Fruit fly (Drosophila melanogaster) whole organism, adult: ENCODE data around the gene nmd.

Source experiments
- CG11617 ChIP-seq: fragments of 200-800 bp; sonication (Bioruptor generic); optimal IDR thresholded peaks from 2 replicates; lab custom pipeline; 2017; ENCODE audit warnings: mild to moderate bottlenecking, missing biosample characterization, missing genetic modification reagents, missing genetic modification characterization
- CG12768 ChIP-seq: fragments of 200-800 bp; sonication (Bioruptor generic); optimal IDR thresholded peaks from 2 replicates; lab custom pipeline; 2017; ENCODE audit warnings: missing biosample characterization, missing genetic modification characterization, mild to moderate bottlenecking, moderate library complexity, missing genetic modification reagents
- CG14711 ChIP-seq: fragments of 200-800 bp; sonication (Bioruptor generic); optimal IDR thresholded peaks from 2 replicates; lab custom pipeline; 2018; ENCODE audit warnings: missing biosample characterization, mild to moderate bottlenecking, missing genetic modification characterization, moderate library complexity
- CG1620 ChIP-seq: fragments of 200-800 bp; sonication (Bioruptor generic); optimal IDR thresholded peaks from 2 replicates; lab custom pipeline; 2016; ENCODE audit warnings: missing biosample characterization, missing genetic modification characterization
- CG33017 ChIP-seq: fragments of 200-800 bp; sonication (Bioruptor generic); optimal IDR thresholded peaks from 2 replicates; lab custom pipeline; 2018; ENCODE audit warnings: missing biosample characterization, mild to moderate bottlenecking, missing genetic modification characterization, moderate library complexity
- CG5204 ChIP-seq: fragments of 200-800 bp; sonication (Bioruptor generic); optimal IDR thresholded peaks from 2 replicates; lab custom pipeline; 2016; ENCODE audit warnings: missing biosample characterization, missing genetic modification characterization
- CG7045 ChIP-seq: fragments of 200-800 bp; sonication (Bioruptor generic); optimal IDR thresholded peaks from 2 replicates; lab custom pipeline; 2017; ENCODE audit warnings: missing biosample characterization, mild to moderate bottlenecking, missing genetic modification characterization
- CG7101 ChIP-seq: fragments of 200-800 bp; sonication (Bioruptor generic); optimal IDR thresholded peaks from 2 replicates; lab custom pipeline; 2018; ENCODE audit warnings: missing biosample characterization, mild to moderate bottlenecking, missing genetic modification characterization, moderate library complexity
- Clk ChIP-seq: fragments of 200-800 bp; sonication (Bioruptor generic); optimal IDR thresholded peaks from 2 replicates; lab custom pipeline; 2017; ENCODE audit warnings: missing biosample characterization, missing genetic modification characterization
- Crg-1 ChIP-seq: fragments of 200-800 bp; sonication (Bioruptor generic); optimal IDR thresholded peaks from 2 replicates; lab custom pipeline; 2016; ENCODE audit warnings: missing biosample characterization, missing genetic modification characterization
- Hr96 ChIP-seq: fragments of 200-800 bp; sonication (Bioruptor generic); optimal IDR thresholded peaks from 2 replicates; lab custom pipeline; 2016; ENCODE audit warnings: missing biosample characterization, missing genetic modification characterization
- Mnt ChIP-seq: fragments of 200-800 bp; sonication (Bioruptor generic); optimal IDR thresholded peaks from 2 replicates; lab custom pipeline; 2016; ENCODE audit warnings: missing biosample characterization, mild to moderate bottlenecking, missing genetic modification characterization
- bab1 ChIP-seq: fragments of 200-800 bp; sonication (Bioruptor generic); optimal IDR thresholded peaks from 3 replicates; lab custom pipeline; 2019; ENCODE audit warnings: missing biosample characterization, mild to moderate bottlenecking, missing genetic modification characterization, moderate library complexity
- cic ChIP-seq: fragments of 200-800 bp; sonication (Bioruptor generic); optimal IDR thresholded peaks from 2 replicates; lab custom pipeline; 2017; ENCODE audit warnings: missing biosample characterization, mild to moderate bottlenecking, missing genetic modification characterization, moderate library complexity
- cnc ChIP-seq, 2 experiments: fragments of >200 bp; optimal IDR thresholded peaks; 2 replicates each; lab custom pipeline; 2017
- kay ChIP-seq: fragments of 200-800 bp; sonication (Bioruptor generic); peaks from one replicate; lab custom pipeline; 2016; ENCODE audit warnings: missing biosample characterization, missing genetic modification characterization, borderline replicate concordance
- ovo ChIP-seq: fragments of 200-800 bp; sonication (Bioruptor generic); optimal IDR thresholded peaks from 2 replicates; lab custom pipeline; 2016; ENCODE audit warnings: missing biosample characterization, missing genetic modification characterization
- pad ChIP-seq: fragments of 200-800 bp; sonication (Bioruptor generic); optimal IDR thresholded peaks from 3 replicates; lab custom pipeline; 2017; ENCODE audit warnings: missing biosample characterization, missing genetic modification characterization, mild to moderate bottlenecking, moderate library complexity, missing genetic modification reagents
- tj ChIP-seq: fragments of 200-800 bp; sonication (Bioruptor generic); optimal IDR thresholded peaks from 3 replicates; lab custom pipeline; 2017; ENCODE audit warnings: missing biosample characterization, mild to moderate bottlenecking, missing genetic modification characterization, moderate library complexity
- toe ChIP-seq: fragments of 200-800 bp; sonication (Bioruptor generic); optimal IDR thresholded peaks from 2 replicates; lab custom pipeline; 2016; ENCODE audit warnings: missing biosample characterization, missing genetic modification characterization

The nmd gene

dm6 chr2L:10334854-10335277 lies 31.1 kb upstream of the nmd start:
- TF ChIP-seq CG7045 (GFP tag; lab: Kevin White, UChicago) (peak; percentile 62), Clk (GFP tag; lab: Kevin White, UChicago) (peak; percentile 59), CG7101 (tag; lab: Kevin White, UChicago) (peak; percentile 55), bab1 (GFP tag; lab: Kevin White, UChicago) (peak; percentile 62), Mnt (GFP tag; lab: Kevin White, UChicago) (peak; percentile 85), CG5204 (GFP tag; lab: Kevin White, UChicago) (no peak), toe (no peak), CG11617 (GFP tag; lab: Kevin White, UChicago) (peak; percentile 68), tj (GFP tag; lab: Kevin White, UChicago) (peak; percentile 73), CG33017 (peak; percentile 56), CG14711 (peak; percentile 43), pad (peak; percentile 44), CG1620 (GFP tag; lab: Kevin White, UChicago) (peak; percentile 28), Crg-1 (GFP tag; lab: Kevin White, UChicago) (peak; percentile 61), ovo (GFP tag; lab: Kevin White, UChicago) (peak; percentile 45), kay (GFP tag; lab: Kevin White, UChicago) (peak; percentile 98), CG12768 (GFP tag; lab: Kevin White, UChicago) (peak; percentile 85), Hr96 (GFP tag; lab: Kevin White, UChicago) (no peak), cic (GFP tag; lab: Kevin White, UChicago) (peak; percentile 87), cnc (optimal IDR thresholded peaks at IDR 0.05; lab: Kevin White, UChicago) (no peak)

- TF ChIP-seq CG5204 (GFP tag; lab: Kevin White, UChicago) (no peak), Clk (GFP tag; lab: Kevin White, UChicago) (no peak), CG33017 (no peak), CG1620 (GFP tag; lab: Kevin White, UChicago) (no peak), CG11617 (GFP tag; lab: Kevin White, UChicago) (no peak), CG7101 (tag; lab: Kevin White, UChicago) (no peak), Crg-1 (GFP tag; lab: Kevin White, UChicago) (no peak), cnc (optimal IDR thresholded peaks at IDR 0.05; lab: Kevin White, UChicago) (no peak), Mnt (GFP tag; lab: Kevin White, UChicago) (no peak), tj (GFP tag; lab: Kevin White, UChicago) (no peak), CG7045 (GFP tag; lab: Kevin White, UChicago) (no peak)
Observed at dm6 chr2L:10334213-10334612, 30.5 kb upstream of the nmd start.

- no peak for TF ChIP-seq CG11617 (GFP tag; lab: Kevin White, UChicago)
- no peak for TF ChIP-seq Crg-1 (GFP tag; lab: Kevin White, UChicago)
- no peak for TF ChIP-seq cnc (optimal IDR thresholded peaks at IDR 0.05; lab: Kevin White, UChicago)
- TF ChIP-seq CG1620 (GFP tag; lab: Kevin White, UChicago) = no peak
- TF ChIP-seq CG7045 (GFP tag; lab: Kevin White, UChicago) = no peak
- no peak for TF ChIP-seq CG14711
- TF ChIP-seq toe = no peak
- TF ChIP-seq bab1 (GFP tag; lab: Kevin White, UChicago) = peak; percentile 41
- TF ChIP-seq Mnt (GFP tag; lab: Kevin White, UChicago) = peak; percentile 23
- TF ChIP-seq pad = peak; percentile 38
- no peak for TF ChIP-seq tj (GFP tag; lab: Kevin White, UChicago)
- no peak for TF ChIP-seq CG5204 (GFP tag; lab: Kevin White, UChicago)
- TF ChIP-seq kay (GFP tag; lab: Kevin White, UChicago) = peak; percentile 98
- TF ChIP-seq CG12768 (GFP tag; lab: Kevin White, UChicago) = peak; percentile 15
- TF ChIP-seq ovo (GFP tag; lab: Kevin White, UChicago) = no peak
- peak; percentile 8 for TF ChIP-seq CG7101 (tag; lab: Kevin White, UChicago)
- peak; percentile 30 for TF ChIP-seq CG33017
- TF ChIP-seq Hr96 (GFP tag; lab: Kevin White, UChicago) = no peak
- no peak for TF ChIP-seq Clk (GFP tag; lab: Kevin White, UChicago)
- no peak for TF ChIP-seq cic (GFP tag; lab: Kevin White, UChicago)
Observed at dm6 chr2L:10333091-10333991, 29.6 kb upstream of the nmd start, which contains the start of gene GATAd. Gene GATAd, plus strand, starts transcription at chr2L:10333734.

- no peak for TF ChIP-seq Crg-1 (GFP tag; lab: Kevin White, UChicago)
- peak; percentile 40 for TF ChIP-seq CG33017
- TF ChIP-seq Mnt (GFP tag; lab: Kevin White, UChicago) = peak; percentile 10
- no peak for TF ChIP-seq cnc (optimal IDR thresholded peaks at IDR 0.05; lab: Kevin White, UChicago)
- TF ChIP-seq CG7101 (tag; lab: Kevin White, UChicago) = peak; percentile 44
- peak; percentile 0 for TF ChIP-seq kay (GFP tag; lab: Kevin White, UChicago)
- TF ChIP-seq CG14711 = peak; percentile 26
Observed at dm6 chr2L:10331066-10331847, 27.5 kb upstream of the nmd start, which contains the start of the genes Schip1 and Cox10. Gene Schip1, minus strand, starts transcription at chr2L:10331116. Gene Cox10, plus strand, starts transcription at chr2L:10331471.

dm6 chr2L:10327790-10328189 lies 24.0 kb upstream of the nmd start, which contains the start of gene RnrL:
Gene RnrL, minus strand, starts transcription at chr2L:10327943.
- no peak for TF ChIP-seq pad
- peak; percentile 82 for TF ChIP-seq kay (GFP tag; lab: Kevin White, UChicago)
